Worm (Caenorhabditis elegans): Measurements from ENCODE around the gene Y38F1A.1.

ce11 chrII:12930138-12930537 is 24.4 kb downstream of the Y38F1A.1 start:
- TF ChIP-seq unc-62 (GFP tag; optimal IDR thresholded peaks at IDR 0.05) (no peak), pha-4 (tag; optimal IDR thresholded peaks at IDR 0.05) (no peak), elt-3 (tag; optimal IDR thresholded peaks at IDR 0.05) (no peak), nhr-237 (tag; optimal IDR thresholded peaks at IDR 0.05) (no peak), mab-5 (tag; optimal IDR thresholded peaks at IDR 0.05) (no peak), snpc-4 (tag; optimal IDR thresholded peaks at IDR 0.05) (no peak), unc-39 (tag; optimal IDR thresholded peaks at IDR 0.05) (no peak), nhr-76 (tag; optimal IDR thresholded peaks at IDR 0.05) (no peak)
